Fruit fly (Drosophila melanogaster): ENCODE results near the gene CG15012.
A peak's percentile ranks its signal among the peaks of the same experiment; 100 is the strongest.

The CG15012 gene

dm6 chr3L:4292120-4292697 lies at the start of gene CG15012, which contains the start of gene Fdx2:
Gene CG15012, minus strand, starts transcription at chr3L:4292246.
Gene Fdx2, plus strand, starts transcription at chr3L:4292482.
- peak; percentile 26 for TF ChIP-seq noc (tag; optimal IDR thresholded peaks at IDR 0.05)

- TF ChIP-seq noc (tag; optimal IDR thresholded peaks at IDR 0.05) = no peak
These were observed 49.0 kb upstream of the CG15012 start for dm6 chr3L:4341078-4341477.

- TF ChIP-seq noc (tag; optimal IDR thresholded peaks at IDR 0.05) = no peak
These were observed 48.2 kb upstream of the CG15012 start for dm6 chr3L:4340227-4340626.

dm6 chr3L:4339525-4339924 lies 47.5 kb upstream of the CG15012 start:
- no peak for TF ChIP-seq noc (tag; optimal IDR thresholded peaks at IDR 0.05)

- no peak for TF ChIP-seq noc (tag; optimal IDR thresholded peaks at IDR 0.05)
These were observed 44.5 kb upstream of the CG15012 start for dm6 chr3L:4336588-4336987.

dm6 chr3L:4328048-4328447 lies 36.0 kb upstream of the CG15012 start:
- TF ChIP-seq noc (tag; optimal IDR thresholded peaks at IDR 0.05) = no peak

dm6 chr3L:4322032-4322617 lies 30.1 kb upstream of the CG15012 start, which contains the start of gene CG15014:
Gene CG15014, minus strand, starts transcription at chr3L:4322259.
- no peak for TF ChIP-seq noc (tag; optimal IDR thresholded peaks at IDR 0.05)

dm6 chr3L:4318677-4319580 lies 26.9 kb upstream of the CG15012 start, which contains the start of gene PMP34:
Gene PMP34, plus strand, starts transcription at chr3L:4318755.
- no peak for TF ChIP-seq noc (tag; optimal IDR thresholded peaks at IDR 0.05)

dm6 chr3L:4313299-4313698 lies 21.3 kb upstream of the CG15012 start, which contains the start of gene Claspin:
Gene Claspin, plus strand, starts transcription at chr3L:4313483.
- TF ChIP-seq noc (tag; optimal IDR thresholded peaks at IDR 0.05) = no peak

- no peak for TF ChIP-seq noc (tag; optimal IDR thresholded peaks at IDR 0.05)
These were observed 18.6 kb upstream of the CG15012 start for dm6 chr3L:4310604-4311003.

- TF ChIP-seq noc (tag; optimal IDR thresholded peaks at IDR 0.05) = no peak
These were observed 15.8 kb upstream of the CG15012 start, which contains the start of gene dyl for dm6 chr3L:4307691-4308383. Gene dyl, minus strand, starts transcription at chr3L:4307718.

dm6 chr3L:4304244-4304959 lies 12.4 kb upstream of the CG15012 start:
- TF ChIP-seq noc (tag; optimal IDR thresholded peaks at IDR 0.05) = no peak

- TF ChIP-seq noc (tag; optimal IDR thresholded peaks at IDR 0.05) = no peak
These were observed 10.0 kb upstream of the CG15012 start for dm6 chr3L:4302088-4302487.

- no peak for TF ChIP-seq noc (tag; optimal IDR thresholded peaks at IDR 0.05)
These were observed 4.7 kb upstream of the CG15012 start for dm6 chr3L:4296760-4297159.

- peak; percentile 28 for TF ChIP-seq noc (tag; optimal IDR thresholded peaks at IDR 0.05)
These were observed 1.7 kb upstream of the CG15012 start for dm6 chr3L:4293711-4294110.
